Fruit fly (Drosophila melanogaster) whole organism, embryonic: ENCODE measurements around the gene RpS20.

ENCODE experiments used
- Abd-B ChIP-seq: fragments of 200-800 bp; sonication (Bioruptor generic); optimal IDR thresholded peaks from 2 replicates; lab custom pipeline; 2018; ENCODE audit warnings: missing biosample characterization, mild to moderate bottlenecking, missing genetic modification characterization, moderate library complexity
- Adf1 ChIP-seq: fragments of 200-800 bp; sonication (Bioruptor generic); IDR thresholded peaks from 2 replicates; pipeline ENCODE4 v1.3.6; 2022; ENCODE audit warnings: missing biosample characterization, missing genetic modification characterization
- Atf-2 ChIP-seq: fragments of 200-800 bp; sonication (Bioruptor generic); optimal IDR thresholded peaks from 2 replicates; lab custom pipeline; 2016; ENCODE audit warnings: missing biosample characterization, missing genetic modification characterization
- C15 ChIP-seq: fragments of 200-800 bp; sonication (Bioruptor generic); IDR thresholded peaks from 3 replicates; pipeline ENCODE4 v1.3.6; 2022; ENCODE audit warnings: missing biosample characterization, missing genetic modification characterization
- CG10147 ChIP-seq: fragments of 200-800 bp; sonication (Bioruptor generic); optimal IDR thresholded peaks from 2 replicates; lab custom pipeline; 2019; ENCODE audit warnings: missing biosample characterization, mild to moderate bottlenecking, missing genetic modification characterization, moderate library complexity
- CG10431 ChIP-seq: fragments of 200-800 bp; sonication (Bioruptor generic); optimal IDR thresholded peaks from 3 replicates; lab custom pipeline; 2018; ENCODE audit warnings: missing biosample characterization, mild to moderate bottlenecking, missing genetic modification characterization
- CG10565 ChIP-seq: fragments of 200-800 bp; sonication (Bioruptor generic); optimal IDR thresholded peaks from 3 replicates; lab custom pipeline; 2016; ENCODE audit warnings: missing biosample characterization, mild to moderate bottlenecking, missing genetic modification characterization
- CG11085 ChIP-seq: fragments of 200-800 bp; sonication (Bioruptor generic); IDR thresholded peaks from 2 replicates; pipeline ENCODE4 v1.3.6; 2022; ENCODE audit warnings: missing biosample characterization, missing genetic modification characterization
- CG11560 ChIP-seq: fragments of 200-800 bp; sonication (Bioruptor generic); IDR thresholded peaks from 3 replicates; pipeline ENCODE4 v1.3.6; 2022; ENCODE audit warnings: missing biosample characterization, missing genetic modification characterization
- CG13894 ChIP-seq: fragments of 200-800 bp; sonication (Bioruptor generic); optimal IDR thresholded peaks from 3 replicates; lab custom pipeline; 2018; ENCODE audit warnings: missing biosample characterization, mild to moderate bottlenecking, missing genetic modification characterization, moderate library complexity
- CG17612 ChIP-seq: fragments of 200-800 bp; sonication (Bioruptor generic); IDR thresholded peaks from 2 replicates; pipeline ENCODE4 v1.3.6; 2022; ENCODE audit warnings: missing biosample characterization, missing genetic modification characterization
- CG18011 ChIP-seq: fragments of 200-800 bp; sonication (Bioruptor generic); optimal IDR thresholded peaks from 2 replicates; lab custom pipeline; 2017; ENCODE audit warnings: missing biosample characterization, missing genetic modification characterization, mild to moderate bottlenecking, moderate library complexity, missing genotype
- CG2199 ChIP-seq: fragments of 200-800 bp; sonication (Bioruptor generic); IDR thresholded peaks from 3 replicates; pipeline ENCODE4 v1.3.6; 2022; ENCODE audit warnings: missing biosample characterization, missing genetic modification characterization
- CG30431 ChIP-seq: fragments of 200-800 bp; sonication (Bioruptor generic); optimal IDR thresholded peaks from 2 replicates; lab custom pipeline; 2017; ENCODE audit warnings: missing biosample characterization, missing genetic modification characterization
- CG3407 ChIP-seq: fragments of 200-800 bp; sonication (Bioruptor generic); optimal IDR thresholded peaks from 2 replicates; lab custom pipeline; 2018; ENCODE audit warnings: missing biosample characterization, mild to moderate bottlenecking, missing genetic modification characterization
- CG4282 ChIP-seq: fragments of 200-800 bp; sonication (Bioruptor generic); optimal IDR thresholded peaks from 2 replicates; lab custom pipeline; 2016; ENCODE audit warnings: missing biosample characterization, missing genetic modification characterization
- CG5245 ChIP-seq: fragments of 200-800 bp; sonication (Bioruptor generic); optimal IDR thresholded peaks from 3 replicates; lab custom pipeline; 2016; ENCODE audit warnings: missing biosample characterization, missing genetic modification characterization
- CG6689 ChIP-seq: fragments of 200-800 bp; sonication (Bioruptor generic); IDR thresholded peaks from 2 replicates; pipeline ENCODE4 v1.3.6; 2022; ENCODE audit warnings: missing biosample characterization, missing genetic modification characterization
- CG6791 ChIP-seq: fragments of 200-800 bp; sonication (Bioruptor generic); IDR thresholded peaks from 3 replicates; pipeline ENCODE4 v1.3.6; 2022; ENCODE audit warnings: missing biosample characterization, missing genetic modification characterization; ENCODE audit not compliant: partially characterized antibody
- CG9215 ChIP-seq: fragments of 200-800 bp; sonication (Bioruptor generic); IDR thresholded peaks from 2 replicates; pipeline ENCODE4 v1.3.6; 2022; ENCODE audit warnings: missing biosample characterization, missing genetic modification characterization
- CG9727 ChIP-seq: fragments of 200-800 bp; sonication (Bioruptor generic); optimal IDR thresholded peaks from 3 replicates; lab custom pipeline; 2017; ENCODE audit warnings: missing biosample characterization, mild to moderate bottlenecking, missing genetic modification characterization
- CkIIα-i1 ChIP-seq: fragments of 200-800 bp; sonication (Bioruptor generic); IDR thresholded peaks from 2 replicates; pipeline ENCODE4 v1.3.6; 2022; ENCODE audit warnings: missing biosample characterization, missing genetic modification characterization
- Dip3 ChIP-seq: fragments of 200-800 bp; sonication (Bioruptor generic); optimal IDR thresholded peaks from 3 replicates; lab custom pipeline; 2016; ENCODE audit warnings: missing biosample characterization, missing genetic modification characterization
- Ets65A ChIP-seq: fragments of 200-800 bp; sonication (Bioruptor generic); peaks from one replicate; lab custom pipeline; 2016; ENCODE audit warnings: missing biosample characterization, missing genetic modification characterization
- Hand ChIP-seq: fragments of 200-800 bp; sonication (Bioruptor generic); optimal IDR thresholded peaks from 2 replicates; lab custom pipeline; 2017; ENCODE audit warnings: mild to moderate bottlenecking, missing biosample characterization, missing genetic modification reagents, missing genetic modification characterization
- Hey ChIP-seq: fragments of 200-800 bp; sonication (Bioruptor generic); optimal IDR thresholded peaks from 3 replicates; lab custom pipeline; 2018; ENCODE audit warnings: missing biosample characterization, mild to moderate bottlenecking, missing genetic modification characterization
- Mes4 ChIP-seq: fragments of 200-800 bp; sonication (Bioruptor generic); optimal IDR thresholded peaks from 2 replicates; lab custom pipeline; 2016; ENCODE audit warnings: missing biosample characterization, missing genetic modification characterization
- NC2β ChIP-seq: fragments of 200-800 bp; sonication (Bioruptor generic); optimal IDR thresholded peaks from 2 replicates; lab custom pipeline; 2016; ENCODE audit warnings: missing biosample characterization, missing genetic modification characterization
- NfI ChIP-seq: fragments of 200-800 bp; sonication (Bioruptor generic); optimal IDR thresholded peaks from 3 replicates; lab custom pipeline; 2018; ENCODE audit warnings: missing biosample characterization, mild to moderate bottlenecking, missing genetic modification characterization, moderate library complexity
- Six4 ChIP-seq: fragments of 200-800 bp; sonication (Bioruptor generic); optimal IDR thresholded peaks from 2 replicates; lab custom pipeline; 2016; ENCODE audit warnings: missing biosample characterization, missing genetic modification characterization
- Ssrp ChIP-seq: fragments of 200-800 bp; sonication (Bioruptor generic); optimal IDR thresholded peaks from 2 replicates; lab custom pipeline; 2018; ENCODE audit warnings: missing biosample characterization, mild to moderate bottlenecking, missing genetic modification characterization, moderate library complexity
- Taf1 ChIP-seq: fragments of 200-800 bp; sonication (Bioruptor generic); IDR thresholded peaks from 2 replicates; pipeline ENCODE4 v1.3.6; 2022; ENCODE audit warnings: missing biosample characterization, missing genetic modification characterization
- ab ChIP-seq: fragments of 200-800 bp; sonication (Bioruptor generic); optimal IDR thresholded peaks from 2 replicates; lab custom pipeline; 2016; ENCODE audit warnings: missing biosample characterization, missing genetic modification characterization
- amos ChIP-seq: fragments of 200-800 bp; sonication (Bioruptor generic); IDR thresholded peaks from 2 replicates; pipeline ENCODE4 v1.3.6; 2022; ENCODE audit warnings: missing biosample characterization, missing genetic modification characterization; ENCODE audit not compliant: partially characterized antibody
- ara ChIP-seq: fragments of 200-800 bp; sonication (Bioruptor generic); IDR thresholded peaks from 2 replicates; pipeline ENCODE4 v1.3.6; 2022; ENCODE audit warnings: missing biosample characterization, missing genetic modification characterization
- ash1 ChIP-seq: fragments of 200-800 bp; sonication (Bioruptor generic); optimal IDR thresholded peaks from 2 replicates; lab custom pipeline; 2018; ENCODE audit warnings: missing biosample characterization, mild to moderate bottlenecking, missing genetic modification characterization
- bbx ChIP-seq: fragments of 200-800 bp; sonication (Bioruptor generic); IDR thresholded peaks from 2 replicates; pipeline ENCODE4 v1.3.6; 2022; ENCODE audit warnings: missing biosample characterization, missing genetic modification characterization; ENCODE audit not compliant: partially characterized antibody
- corto ChIP-seq: fragments of 200-800 bp; sonication (Bioruptor generic); optimal IDR thresholded peaks from 2 replicates; lab custom pipeline; 2016; ENCODE audit warnings: missing biosample characterization, mild to moderate bottlenecking, missing genetic modification characterization, moderate library complexity
- emc ChIP-seq: fragments of 200-800 bp; sonication (Bioruptor generic); optimal IDR thresholded peaks from 2 replicates; lab custom pipeline; 2016; ENCODE audit warnings: missing biosample characterization, missing genetic modification characterization
- fd3F ChIP-seq: fragments of 200-800 bp; sonication (Bioruptor generic); optimal IDR thresholded peaks from 2 replicates; lab custom pipeline; 2018; ENCODE audit warnings: missing biosample characterization, mild to moderate bottlenecking, missing genetic modification characterization, moderate library complexity
- gcm2 ChIP-seq: fragments of 200-800 bp; sonication (Bioruptor generic); optimal IDR thresholded peaks from 2 replicates; lab custom pipeline; 2016; ENCODE audit warnings: missing biosample characterization, missing genetic modification characterization
- klu ChIP-seq: fragments of 200-800 bp; sonication (Bioruptor generic); IDR thresholded peaks from 2 replicates; pipeline ENCODE4 v1.3.6; 2022; ENCODE audit warnings: missing biosample characterization, missing genetic modification characterization
- nau ChIP-seq: fragments of 200-800 bp; sonication (Bioruptor generic); optimal IDR thresholded peaks from 3 replicates; lab custom pipeline; 2017; ENCODE audit warnings: missing biosample characterization, mild to moderate bottlenecking, missing genetic modification characterization, missing genetic modification reagents
- onecut ChIP-seq: fragments of 200-800 bp; sonication (Bioruptor generic); IDR thresholded peaks from 2 replicates; pipeline ENCODE4 v1.3.6; 2022; ENCODE audit warnings: missing biosample characterization, missing genetic modification characterization
- otp ChIP-seq: fragments of 200-800 bp; sonication (Bioruptor generic); IDR thresholded peaks from 3 replicates; pipeline ENCODE4, ENCODE4 v1.3.6; 2022; ENCODE audit warnings: missing biosample characterization, missing genetic modification characterization
- prd ChIP-seq, 3 experiments: fragments of >200 bp in 2 of 3; fragments of 200-800 bp in 1 of 3; sonication (Bioruptor generic) in 1 of 3; optimal IDR thresholded peaks in 2 of 3; IDR thresholded peaks in 1 of 3; 2 replicates in 2 of 3; 3 replicates in 1 of 3; pipeline versions ENCODE4 v1.3.6 to Lab custom; 2017 to 2022; ENCODE audit warnings: missing biosample characterization in 1 of 3, missing genetic modification characterization in 1 of 3
- rib ChIP-seq: fragments of 200-800 bp; sonication (Bioruptor generic); IDR thresholded peaks from 2 replicates; pipeline ENCODE4 v1.3.6; 2022; ENCODE audit warnings: missing biosample characterization, missing genetic modification characterization
- seq ChIP-seq: fragments of 200-800 bp; sonication (Bioruptor generic); IDR thresholded peaks from 2 replicates; pipeline ENCODE4 v1.3.6; 2022; ENCODE audit warnings: missing biosample characterization, missing genetic modification characterization
- ssp ChIP-seq: fragments of 200-800 bp; sonication (Bioruptor generic); IDR thresholded peaks from 2 replicates; pipeline ENCODE4 v1.3.6; 2022; ENCODE audit warnings: missing biosample characterization, missing genetic modification characterization
- wdn ChIP-seq: fragments of 200-800 bp; sonication (Bioruptor generic); IDR thresholded peaks from 2 replicates; pipeline ENCODE4 v1.3.6; 2022; ENCODE audit warnings: missing biosample characterization, missing genetic modification characterization

Gene RpS20

dm6 chr3R:20829416-20830131, 7.6 kb downstream of the RpS20 start (continued):
- TF ChIP-seq Hey (tag; lab: Kevin White, UChicago) (peak; percentile 46), CG6689 (GFP tag; lab: Robert Waterston, UW) (peak; percentile 32; the same call in 1 of the 2 replicates), Ets65A (no peak), Dip3 (GFP tag; lab: Kevin White, UChicago) (no peak), CG10147 (GFP tag; lab: Kevin White, UChicago) (peak; percentile 32), fd3F (no peak), Atf-2 (GFP tag; lab: Kevin White, UChicago) (no peak), CG6791 (GFP tag; lab: Robert Waterston, UW) (peak; percentile 5; the same call in 1 of the 3 replicates), prd (optimal IDR thresholded peaks at IDR 0.05; lab: Kevin White, UChicago) (no peak), prd (GFP tag; IDR thresholded peaks at IDR 0.05; lab: Robert Waterston, UW) (peak; percentile 23; the same call in 2 of the 3 replicates), nau (GFP tag; lab: Kevin White, UChicago) (no peak), bbx (GFP tag; lab: Robert Waterston, UW) (peak; percentile 50; the same call in 1 of the 2 replicates), CG9727 (GFP tag; lab: Kevin White, UChicago) (peak; percentile 63), ab (no peak), Ssrp (peak; percentile 42), NfI (no peak), rib (GFP tag; lab: Robert Waterston, UW) (peak; percentile 93), CG9215 (GFP tag; lab: Robert Waterston, UW) (no peak), CG10565 (GFP tag; lab: Kevin White, UChicago) (no peak), CG5245 (GFP tag; lab: Kevin White, UChicago) (no peak), CG3407 (GFP tag; lab: Kevin White, UChicago) (peak; percentile 13), CG11560 (no peak), onecut (GFP tag; lab: Robert Waterston, UW) (no peak), ash1 (GFP tag; lab: Kevin White, UChicago) (no peak), otp (GFP tag; lab: Robert Waterston, UW) (0 out of 3 replicates have a peak, but pooled peaks have one; percentile 9), amos (GFP tag; lab: Robert Waterston, UW) (peak; percentile 24; the same call in 1 of the 2 replicates), CG18011 (GFP tag; lab: Kevin White, UChicago) (no peak), corto (GFP tag; lab: Kevin White, UChicago) (no peak), CkIIα-i1 (GFP tag; lab: Robert Waterston, UW) (no peak), CG13894 (tag; lab: Kevin White, UChicago) (peak; percentile 60), seq (GFP tag; lab: Robert Waterston, UW) (no peak), Mes4 (GFP tag; lab: Kevin White, UChicago) (no peak), Six4 (no peak), gcm2 (GFP tag; lab: Kevin White, UChicago) (no peak), CG2199 (0 out of 3 replicates have a peak, but pooled peaks have one; percentile 54), Hand (GFP tag; lab: Kevin White, UChicago) (no peak), ara (no peak), C15 (GFP tag; lab: Robert Waterston, UW) (no peak), klu (no peak), Taf1 (GFP tag; lab: Robert Waterston, UW) (no peak), CG17612 (GFP tag; lab: Robert Waterston, UW) (no peak), Adf1 (GFP tag; lab: Robert Waterston, UW) (peak; percentile 83), ssp (no peak), emc (GFP tag; lab: Kevin White, UChicago) (no peak), wdn (GFP tag; lab: Robert Waterston, UW) (no peak), CG10431 (GFP tag; lab: Kevin White, UChicago) (no peak), NC2β (GFP tag; lab: Kevin White, UChicago) (no peak), CG4282 (GFP tag; lab: Kevin White, UChicago) (no peak), CG30431 (GFP tag; lab: Kevin White, UChicago) (no peak), Abd-B (GFP tag; lab: Kevin White, UChicago) (no peak), CG11085 (no peak)
